Fruit fly (Drosophila melanogaster): ENCODE results near the gene Lcp65Af.

The Lcp65Af gene

dm6 chr3L:6108264-6109060 lies 28.1 kb downstream of the Lcp65Af start (continued):
- TF ChIP-seq MESR4 (GFP tag; optimal IDR thresholded peaks at IDR 0.05) (no peak), CG18262 (tag; optimal IDR thresholded peaks at IDR 0.05) (peak; percentile 57), Med (GFP tag) (peak; percentile 37), trem (tag; optimal IDR thresholded peaks at IDR 0.05) (peak; percentile 11), jigr1 (GFP tag; IDR thresholded peaks at IDR 0.05) (no peak), CG6683 (GFP tag; optimal IDR thresholded peaks at IDR 0.05) (no peak), crol (GFP tag; IDR thresholded peaks at IDR 0.05) (no peak), CG14667 (GFP tag; IDR thresholded peaks at IDR 0.05) (no peak), CG11398 (GFP tag; optimal IDR thresholded peaks at IDR 0.05) (no peak), CG15011 (GFP tag; optimal IDR thresholded peaks at IDR 0.05) (no peak), CG6813 (GFP tag; optimal IDR thresholded peaks at IDR 0.05) (no peak), PHDP (tag; optimal IDR thresholded peaks at IDR 0.05) (no peak), CG2712 (tag; optimal IDR thresholded peaks at IDR 0.05) (peak; percentile 60), br (optimal IDR thresholded peaks at IDR 0.05) (no peak), CG7786 (GFP tag; optimal IDR thresholded peaks at IDR 0.05) (no peak), CG6254 (GFP tag; optimal IDR thresholded peaks at IDR 0.05) (no peak), CG1529 (GFP tag; optimal IDR thresholded peaks at IDR 0.05) (no peak), CG17361 (GFP tag; IDR thresholded peaks at IDR 0.05) (peak; percentile 50; the same call in 1 of the 3 replicates), CG3847 (GFP tag; IDR thresholded peaks at IDR 0.05) (no peak), corto (GFP tag; optimal IDR thresholded peaks at IDR 0.05) (no peak), Dfd (GFP tag; optimal IDR thresholded peaks at IDR 0.05) (no peak), Lhr (GFP tag; optimal IDR thresholded peaks at IDR 0.05) (no peak), slbo (GFP tag; IDR thresholded peaks at IDR 0.05) (no peak), eyg (GFP tag; optimal IDR thresholded peaks at IDR 0.05) (no peak), CG1792 (GFP tag; optimal IDR thresholded peaks at IDR 0.05) (no peak), cg (GFP tag; optimal IDR thresholded peaks at IDR 0.05) (no peak), fd64A (GFP tag; optimal IDR thresholded peaks at IDR 0.05) (no peak), CG14860 (GFP tag; IDR thresholded peaks at IDR 0.05; ENCODE audit: partially characterized antibody) (no peak), nmo (GFP tag; optimal IDR thresholded peaks at IDR 0.05) (peak; percentile 23), CG17359 (tag; optimal IDR thresholded peaks at IDR 0.05) (no peak), CG6854 (GFP tag; optimal IDR thresholded peaks at IDR 0.05) (no peak), CG4282 (GFP tag; optimal IDR thresholded peaks at IDR 0.05) (no peak), dimm (GFP tag; IDR thresholded peaks at IDR 0.05) (no peak), al (GFP tag; IDR thresholded peaks at IDR 0.05) (no peak), CG12071 (GFP tag; optimal IDR thresholded peaks at IDR 0.05) (no peak), CG1832 (GFP tag; optimal IDR thresholded peaks at IDR 0.05) (no peak), CG17829 (tag; optimal IDR thresholded peaks at IDR 0.05) (peak; percentile 5), CG34376 (GFP tag; optimal IDR thresholded peaks at IDR 0.05) (no peak), Fer1 (GFP tag; optimal IDR thresholded peaks at IDR 0.05) (no peak), CTCF (GFP tag; optimal IDR thresholded peaks at IDR 0.05) (no peak), tin (GFP tag; optimal IDR thresholded peaks at IDR 0.05) (no peak), CG14050 (GFP tag; IDR thresholded peaks at IDR 0.05) (no peak), Atf3 (GFP tag; optimal IDR thresholded peaks at IDR 0.05) (no peak), wor (GFP tag; IDR thresholded peaks at IDR 0.05) (no peak), CG10979 (tag; optimal IDR thresholded peaks at IDR 0.05) (peak; percentile 54), D19A (tag; optimal IDR thresholded peaks at IDR 0.05) (peak; percentile 45), Abd-B (GFP tag; optimal IDR thresholded peaks at IDR 0.05) (no peak), danr (GFP tag; IDR thresholded peaks at IDR 0.05) (no peak), Mes4 (GFP tag; optimal IDR thresholded peaks at IDR 0.05) (no peak), sens-2 (GFP tag; IDR thresholded peaks at IDR 0.05) (0 out of 2 replicates have a peak, but pooled peaks have one; percentile 12), tgo (GFP tag; IDR thresholded peaks at IDR 0.05) (no peak)

Measured in whole organism, embryonic.